Worm (Caenorhabditis elegans) whole organism, L1 larva: ENCODE measurements around the gene C18A11.3.

Experiments used
- C16A3.4 ChIP-seq: fragments of 150-350 bp; optimal IDR thresholded peaks from 2 replicates; lab custom pipeline; 2014; ENCODE audit warnings: missing biosample characterization, missing genetic modification characterization
- aha-1 ChIP-seq: fragments of 150-350 bp; optimal IDR thresholded peaks from 2 replicates; lab custom pipeline; 2014; ENCODE audit warnings: missing biosample characterization, missing genetic modification characterization
- aly-2 ChIP-seq: fragments of 150-350 bp; optimal IDR thresholded peaks from 2 replicates; lab custom pipeline; 2014; ENCODE audit warnings: missing biosample characterization, missing genetic modification characterization
- ama-1 ChIP-seq: fragments of 150-350 bp; optimal IDR thresholded peaks from 2 replicates; lab custom pipeline; 2014
- blmp-1 ChIP-seq: fragments of 150-350 bp; optimal IDR thresholded peaks from 2 replicates; lab custom pipeline; 2014; ENCODE audit warnings: missing biosample characterization, missing genetic modification characterization
- ceh-63 ChIP-seq: fragments of 200-800 bp; sonication (Bioruptor generic); optimal IDR thresholded peaks from 2 replicates; lab custom pipeline; 2018; ENCODE audit warnings: mild to moderate bottlenecking, missing genetic modification characterization, missing compliant biosample characterization
- ceh-8 ChIP-seq: fragments of 200-800 bp; sonication (Bioruptor generic); optimal IDR thresholded peaks from 2 replicates; lab custom pipeline; 2018; ENCODE audit warnings: mild to moderate bottlenecking, missing genetic modification characterization, moderate library complexity, missing compliant biosample characterization
- ceh-82 ChIP-seq, 3 experiments: fragments of 150-350 bp in 1 of 3; sonication (generic microtip) in 2 of 3; optimal IDR thresholded peaks; 2 replicates each; lab custom pipeline; 2014 to 2017; ENCODE audit warnings: missing biosample characterization in 3 of 3, missing genetic modification characterization in 3 of 3
- ceh-88 ChIP-seq: fragments of 200-800 bp; sonication (Bioruptor generic); IDR thresholded peaks from 2 replicates; pipeline ENCODE4 v1.3.6; 2022; ENCODE audit warnings: missing genetic modification characterization, missing compliant biosample characterization
- dpl-1 ChIP-seq, 3 experiments: fragments of 150-350 bp in 2 of 3; sonication (generic microtip) in 1 of 3; optimal IDR thresholded peaks; 2 replicates each; lab custom pipeline; 2014 to 2017; ENCODE audit warnings: missing biosample characterization in 3 of 3, missing genetic modification characterization in 3 of 3, missing genetic modification reagents in 3 of 3
- dsc-1 ChIP-seq: sonication (generic microtip); optimal IDR thresholded peaks from 2 replicates; lab custom pipeline; 2016; ENCODE audit warnings: mild to moderate bottlenecking, missing genetic modification characterization, missing compliant biosample characterization
- efl-1 ChIP-seq, 4 experiments: fragments of 150-350 bp; optimal IDR thresholded peaks in 3 of 4; peaks in 1 of 4; 1 replicate in 1 of 4; 2 replicates in 3 of 4; lab custom pipeline; 2014; ENCODE audit warnings: missing biosample characterization in 2 of 4, missing genetic modification characterization in 2 of 4, missing genetic modification reagents in 2 of 4
- elt-2 ChIP-seq: sonication (generic microtip); optimal IDR thresholded peaks from 2 replicates; lab custom pipeline; 2016; ENCODE audit warnings: missing genetic modification characterization, mild to moderate bottlenecking, inconsistent platforms, missing compliant biosample characterization, missing genetic modification reagents
- ets-5 ChIP-seq: fragments of 200-800 bp; sonication (Bioruptor generic); IDR thresholded peaks from 2 replicates; pipeline ENCODE4 v1.3.6; 2022; ENCODE audit warnings: missing genetic modification characterization, missing compliant biosample characterization
- fkh-4 ChIP-seq: sonication (generic microtip); optimal IDR thresholded peaks from 2 replicates; lab custom pipeline; 2016; ENCODE audit warnings: missing compliant biosample characterization, missing genetic modification characterization, borderline replicate concordance
- hlh-17 ChIP-seq: fragments of 200-800 bp; sonication (Bioruptor generic); optimal IDR thresholded peaks from 2 replicates; lab custom pipeline; 2018; ENCODE audit warnings: missing genetic modification characterization, mild to moderate bottlenecking, missing compliant biosample characterization, moderate library complexity, borderline replicate concordance
- hpl-2 ChIP-seq: fragments of 150-350 bp; optimal IDR thresholded peaks from 2 replicates; lab custom pipeline; 2014; ENCODE audit warnings: missing biosample characterization, missing genetic modification reagents, missing genetic modification characterization
- irx-1 ChIP-seq: sonication (generic microtip); optimal IDR thresholded peaks from 2 replicates; lab custom pipeline; 2016; ENCODE audit warnings: missing genetic modification characterization, missing compliant biosample characterization
- isw-1 ChIP-seq: fragments of 200-800 bp; sonication (Bioruptor generic); IDR thresholded peaks from 2 replicates; pipeline ENCODE4 v1.3.6; 2022; ENCODE audit warnings: missing genetic modification characterization, missing compliant biosample characterization
- jun-1 ChIP-seq: fragments of 150-350 bp; optimal IDR thresholded peaks from 2 replicates; lab custom pipeline; 2014; ENCODE audit warnings: missing biosample characterization, missing genetic modification reagents, missing genetic modification characterization
- lin-14 ChIP-seq: fragments of 200-800 bp; sonication (Bioruptor generic); optimal IDR thresholded peaks from 2 replicates; lab custom pipeline; 2018; ENCODE audit warnings: mild to moderate bottlenecking, missing genetic modification characterization, moderate library complexity, missing compliant biosample characterization
- lin-35 ChIP-seq, 2 experiments: fragments of 150-350 bp; optimal IDR thresholded peaks; 2 replicates each; lab custom pipeline; 2014; ENCODE audit warnings: missing biosample characterization in 2 of 2, missing genetic modification characterization in 2 of 2, missing genetic modification reagents in 2 of 2
- lir-3 ChIP-seq: sonication (generic microtip); optimal IDR thresholded peaks from 2 replicates; lab custom pipeline; 2016; ENCODE audit warnings: mild to moderate bottlenecking, missing genetic modification characterization, moderate library complexity, missing compliant biosample characterization; ENCODE audit not compliant: poor library complexity
- lsy-2 ChIP-seq, 2 experiments: fragments of 150-350 bp; optimal IDR thresholded peaks; 2 replicates each; lab custom pipeline; 2014; ENCODE audit warnings: missing biosample characterization in 2 of 2, missing genetic modification characterization in 2 of 2
- mdl-1 ChIP-seq, 2 experiments: fragments of 150-350 bp; optimal IDR thresholded peaks; 2 replicates each; lab custom pipeline; 2014 to 2017; ENCODE audit warnings: missing biosample characterization in 2 of 2, missing genetic modification characterization in 2 of 2, inconsistent platforms in 1 of 2
- mep-1 ChIP-seq: fragments of 150-350 bp; optimal IDR thresholded peaks from 2 replicates; lab custom pipeline; 2014; ENCODE audit warnings: missing biosample characterization, missing genetic modification characterization
- nhr-12 ChIP-seq: sonication (generic microtip); optimal IDR thresholded peaks from 2 replicates; lab custom pipeline; 2017; ENCODE audit warnings: missing biosample characterization, missing genetic modification characterization
- nhr-19 ChIP-seq: fragments of 200-800 bp; sonication (Bioruptor generic); conservative IDR thresholded peaks from 2 replicates; pipeline ENCODE4 v1.3.6; 2022; ENCODE audit warnings: missing genetic modification characterization, missing compliant biosample characterization
- nhr-20 ChIP-seq: sonication (generic microtip); optimal IDR thresholded peaks from 2 replicates; lab custom pipeline; 2016; ENCODE audit warnings: mild to moderate bottlenecking, missing genetic modification characterization, missing compliant biosample characterization
- nhr-237 ChIP-seq: fragments of 150-350 bp; optimal IDR thresholded peaks from 2 replicates; lab custom pipeline; 2014; ENCODE audit warnings: missing biosample characterization, missing genetic modification characterization
- nhr-47 ChIP-seq: sonication (generic microtip); optimal IDR thresholded peaks from 2 replicates; lab custom pipeline; 2016; ENCODE audit warnings: mild to moderate bottlenecking, missing genetic modification characterization, moderate library complexity, missing compliant biosample characterization
- nhr-71 ChIP-seq: sonication (generic microtip); optimal IDR thresholded peaks from 2 replicates; lab custom pipeline; 2016; ENCODE audit warnings: mild to moderate bottlenecking, missing genetic modification characterization, moderate library complexity, missing compliant biosample characterization
- nhr-77 ChIP-seq: fragments of 150-350 bp; optimal IDR thresholded peaks from 2 replicates; lab custom pipeline; 2014; ENCODE audit warnings: missing biosample characterization, missing genetic modification characterization
- nhr-90 ChIP-seq: sonication (generic microtip); optimal IDR thresholded peaks from 2 replicates; lab custom pipeline; 2016; ENCODE audit warnings: mild to moderate bottlenecking, missing genetic modification characterization, missing compliant biosample characterization; ENCODE audit not compliant: poor library complexity
- pag-3 ChIP-seq: sonication (generic microtip); optimal IDR thresholded peaks from 2 replicates; lab custom pipeline; 2017; ENCODE audit warnings: missing genetic modification characterization, mild to moderate bottlenecking, missing compliant biosample characterization, antibody characterized with exemption, borderline replicate concordance; ENCODE audit not compliant: insufficient read depth
- pax-3 ChIP-seq: fragments of 200-800 bp; sonication (Bioruptor generic); optimal IDR thresholded peaks from 2 replicates; lab custom pipeline; 2018; ENCODE audit warnings: mild to moderate bottlenecking, missing genetic modification characterization, moderate library complexity, missing compliant biosample characterization
- pqm-1 ChIP-seq: sonication (generic microtip); optimal IDR thresholded peaks from 3 replicates; lab custom pipeline; 2017; ENCODE audit warnings: missing biosample characterization, missing genetic modification characterization
- snpc-4 ChIP-seq: fragments of 150-350 bp; optimal IDR thresholded peaks from 2 replicates; lab custom pipeline; 2014; ENCODE audit warnings: missing biosample characterization, missing genetic modification characterization
- sox-4 ChIP-seq: sonication (generic microtip); optimal IDR thresholded peaks from 2 replicates; lab custom pipeline; 2016; ENCODE audit warnings: missing genetic modification characterization, missing compliant biosample characterization
- sptf-1 ChIP-seq: fragments of 150-350 bp; optimal IDR thresholded peaks from 2 replicates; lab custom pipeline; 2014; ENCODE audit warnings: missing biosample characterization, missing genetic modification characterization
- sup-37 ChIP-seq: fragments of 200-800 bp; sonication (Bioruptor generic); optimal IDR thresholded peaks from 2 replicates; lab custom pipeline; 2018; ENCODE audit warnings: mild to moderate bottlenecking, missing genetic modification characterization, missing compliant biosample characterization
- tbx-2 ChIP-seq: sonication (generic microtip); optimal IDR thresholded peaks from 2 replicates; lab custom pipeline; 2016; ENCODE audit warnings: missing genetic modification characterization, missing compliant biosample characterization
- unc-30 ChIP-seq: sonication (generic microtip); optimal IDR thresholded peaks from 2 replicates; lab custom pipeline; 2017; ENCODE audit warnings: missing biosample characterization, missing genetic modification characterization
- unc-98 ChIP-seq: fragments of 200-800 bp; sonication (Bioruptor generic); IDR thresholded peaks from 2 replicates; pipeline ENCODE4 v1.3.6; 2022; ENCODE audit warnings: missing genetic modification characterization, missing compliant biosample characterization
- zag-1 ChIP-seq: fragments of 150-350 bp; optimal IDR thresholded peaks from 2 replicates; lab custom pipeline; 2014; ENCODE audit warnings: missing biosample characterization, missing genetic modification characterization
- zip-4 ChIP-seq: fragments of 200-800 bp; sonication (Bioruptor generic); optimal IDR thresholded peaks from 2 replicates; lab custom pipeline; 2018; ENCODE audit warnings: mild to moderate bottlenecking, missing genetic modification characterization, moderate library complexity, missing compliant biosample characterization
- ztf-11 ChIP-seq, 2 experiments: sonication (generic microtip); optimal IDR thresholded peaks; 2 replicates each; lab custom pipeline; 2016 to 2017; ENCODE audit warnings: missing genetic modification characterization in 2 of 2, missing biosample characterization in 1 of 2, missing compliant biosample characterization in 1 of 2

C18A11.3 gene

DNA sequence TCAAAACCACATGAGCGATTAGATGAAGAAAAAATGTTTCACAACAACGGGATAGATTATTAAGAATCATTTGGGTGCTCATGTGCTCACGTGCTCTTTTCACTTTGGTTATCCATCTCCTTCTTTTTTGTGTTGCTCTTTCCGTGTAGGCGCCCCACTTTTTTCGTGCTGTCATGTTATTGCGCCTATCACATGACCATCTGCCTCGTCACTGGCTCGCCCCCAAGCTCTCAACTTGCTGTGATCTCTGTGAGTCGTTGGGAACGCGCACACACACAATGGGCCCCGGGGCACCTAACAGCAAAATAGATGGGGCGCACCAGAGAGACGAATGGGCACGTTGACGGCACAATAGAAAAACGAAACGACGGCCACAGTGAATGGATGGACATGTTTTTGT lies 39.3 kb upstream of the C18A11.3 start (continued):
- TF ChIP-seq lir-3 (tag; lab: Kevin White, UChicago) (peak; percentile 83), lin-14 (GFP tag; lab: Kevin White, UChicago) (peak; percentile 98), dsc-1 (tag; lab: Kevin White, UChicago) (peak; percentile 94), hpl-2 (no peak), tbx-2 (peak; percentile 90), aly-2 (tag; lab: Kevin White, UChicago) (no peak), zip-4 (GFP tag; lab: Kevin White, UChicago) (peak; percentile 2), pqm-1 (no peak), blmp-1 (tag; lab: Kevin White, UChicago) (no peak), sup-37 (peak; percentile 14), snpc-4 (tag; lab: Kevin White, UChicago) (peak; percentile 26)

DNA sequence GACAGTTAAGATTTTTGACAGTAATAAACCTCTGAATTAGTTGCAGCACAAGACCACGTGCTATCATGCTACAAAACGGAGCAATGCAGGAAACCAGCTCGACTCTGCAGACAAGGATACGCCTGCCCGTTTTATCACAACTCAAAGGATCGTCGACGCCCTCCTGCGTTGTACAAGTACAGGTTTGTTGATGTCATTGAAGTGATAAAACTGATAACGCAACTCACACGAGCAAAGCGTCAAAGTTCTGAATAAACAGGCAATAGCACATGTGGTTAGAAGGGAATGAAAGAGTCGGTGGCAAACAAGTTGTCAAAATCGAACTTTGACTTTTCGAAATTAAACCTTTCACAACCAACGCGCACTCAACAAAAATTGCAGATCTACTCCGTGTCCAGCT lies 38.2 kb upstream of the C18A11.3 start:
- peak in 1 of 2 experiments; percentile 60 for TF ChIP-seq mdl-1 (tag; optimal IDR thresholded peaks at IDR 0.05; lab: Kevin White, UChicago)
- no peak for TF ChIP-seq nhr-77 (tag; lab: Kevin White, UChicago)
- TF ChIP-seq mep-1 (tag; lab: Kevin White, UChicago), result no peak
- TF ChIP-seq nhr-90 (tag; lab: Kevin White, UChicago), result peak; percentile 6
- TF ChIP-seq jun-1, result peak; percentile 23
- no peak for TF ChIP-seq ceh-88 (GFP tag; lab: Robert Waterston, UW)
- TF ChIP-seq nhr-71, result peak; percentile 4
- TF ChIP-seq ama-1, result no peak
- TF ChIP-seq lin-35 (GFP tag; optimal IDR thresholded peaks at IDR 0.05; lab: Kevin White, UChicago), result peak in 1 of 2 experiments; percentile 60
- peak; percentile 80 for TF ChIP-seq elt-2 (tag; lab: Kevin White, UChicago)
- TF ChIP-seq, all 84 proteins: peak for 6

DNA sequence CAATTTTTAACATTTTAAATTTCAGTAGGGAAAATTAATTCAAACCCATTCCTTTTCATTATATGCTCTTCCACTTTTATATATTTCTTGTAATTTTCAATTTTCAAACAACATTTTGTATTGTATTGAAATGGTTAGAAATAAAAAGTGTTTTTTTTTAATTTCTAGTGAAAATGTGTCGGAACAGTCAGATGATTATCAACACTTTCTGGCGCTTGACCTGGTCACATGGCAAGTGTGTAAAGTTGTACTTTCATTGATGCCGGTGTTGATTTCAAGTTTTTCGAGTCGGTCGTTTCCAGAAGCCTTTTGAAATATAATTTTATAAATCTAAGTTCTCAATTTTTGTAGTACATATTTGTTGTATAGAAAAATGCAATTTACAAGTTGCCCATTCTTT lies 34.2 kb upstream of the C18A11.3 start:
- TF ChIP-seq lsy-2 (tag; optimal IDR thresholded peaks at IDR 0.05; lab: Kevin White, UChicago) (peak; percentile 9 to 19), nhr-12 (tag; lab: Kevin White, UChicago) (no peak), elt-2 (tag; lab: Kevin White, UChicago) (peak; percentile 46), nhr-71 (peak; percentile 68), dpl-1 (GFP tag; optimal IDR thresholded peaks at IDR 0.05; lab: Kevin White, UChicago) (peak in 1 of 3 experiments; percentile 11), ztf-11 (tag; optimal IDR thresholded peaks at IDR 0.05; lab: Kevin White, UChicago) (no peak), jun-1 (no peak), blmp-1 (tag; lab: Kevin White, UChicago) (peak; percentile 72), lin-14 (GFP tag; lab: Kevin White, UChicago) (peak; percentile 64), sox-4 (tag; lab: Kevin White, UChicago) (no peak), nhr-47 (tag; lab: Kevin White, UChicago) (no peak), pag-3 (tag; lab: Kevin White, UChicago) (peak; percentile 4), nhr-77 (tag; lab: Kevin White, UChicago) (no peak), nhr-20 (tag; lab: Kevin White, UChicago) (peak; percentile 64), irx-1 (tag; lab: Kevin White, UChicago) (no peak), efl-1 (optimal IDR thresholded peaks at IDR 0.05; lab: Kevin White, UChicago) (no peak), efl-1 (GFP tag; optimal IDR thresholded peaks at IDR 0.05 in 1 of 2; lab: Kevin White, UChicago) (peak in 1 of 2 experiments; percentile 34), zag-1 (no peak), fkh-4 (tag; lab: Kevin White, UChicago) (no peak), C16A3.4 (no peak), lin-35 (GFP tag; optimal IDR thresholded peaks at IDR 0.05; lab: Kevin White, UChicago) (peak in 1 of 2 experiments; percentile 68), ceh-8 (no peak), unc-98 (GFP tag; lab: Robert Waterston, UW) (no peak), snpc-4 (tag; lab: Kevin White, UChicago) (no peak), ceh-63 (no peak), mdl-1 (tag; optimal IDR thresholded peaks at IDR 0.05; lab: Kevin White, UChicago) (peak in 1 of 2 experiments; percentile 40), sptf-1 (tag; lab: Kevin White, UChicago) (no peak), pax-3 (tag; lab: Kevin White, UChicago) (no peak), sup-37 (no peak), unc-30 (tag; lab: Kevin White, UChicago) (no peak), nhr-90 (tag; lab: Kevin White, UChicago) (peak; percentile 13), ceh-82 (tag; optimal IDR thresholded peaks at IDR 0.05; lab: Kevin White, UChicago) (no peak), nhr-19 (GFP tag; lab: Robert Waterston, UW) (peak; percentile 44), ets-5 (GFP tag; lab: Robert Waterston, UW) (no peak), nhr-237 (tag; lab: Kevin White, UChicago) (no peak), isw-1 (GFP tag; lab: Robert Waterston, UW) (no peak), aha-1 (tag; lab: Kevin White, UChicago) (no peak), hlh-17 (GFP tag; lab: Kevin White, UChicago) (no peak)
